Fruit fly (Drosophila melanogaster): ENCODE results near the gene Asciz.
A peak's percentile ranks its signal among the peaks of the same experiment; 100 is the strongest.

Asciz gene

DNA sequence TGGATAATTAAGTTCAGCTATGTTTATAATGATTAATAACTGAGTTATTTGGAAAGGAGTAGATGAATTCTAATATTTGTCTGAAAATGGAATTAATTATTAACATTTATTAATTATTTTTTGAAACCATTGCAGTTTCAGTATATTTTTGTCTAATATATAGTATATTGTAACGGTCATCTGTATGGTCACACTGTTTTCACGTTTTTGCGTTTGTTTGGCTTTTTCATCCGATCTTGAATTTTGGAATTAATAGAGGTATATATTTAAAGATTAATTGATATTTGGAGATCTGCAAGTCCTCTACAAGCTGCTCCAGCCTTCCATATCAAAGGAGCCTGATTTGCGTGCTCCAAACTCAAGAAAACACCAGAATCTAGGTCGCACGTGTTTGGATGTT lies 3.1 kb upstream of the Asciz start, which contains the start of the genes CG32278 and CG32281 (continued):
- TF ChIP-seq unpg (GFP tag; optimal IDR thresholded peaks at IDR 0.05) (no peak), Myb (GFP tag; optimal IDR thresholded peaks at IDR 0.05) (peak; percentile 7), ewg (GFP tag; optimal IDR thresholded peaks at IDR 0.05) (no peak), otp (GFP tag; IDR thresholded peaks at IDR 0.05) (no peak), D19B (GFP tag; optimal IDR thresholded peaks at IDR 0.05) (no peak), C15 (GFP tag; IDR thresholded peaks at IDR 0.05) (no peak), CG11560 (tag; IDR thresholded peaks at IDR 0.05) (no peak), MBD-R2 (GFP tag; IDR thresholded peaks at IDR 0.05) (peak; percentile 19; the same call in 1 of the 2 replicates), pzg (GFP tag; optimal IDR thresholded peaks at IDR 0.05) (peak; percentile 9), CG14710 (tag; optimal IDR thresholded peaks at IDR 0.05) (peak; percentile 18), CG2116 (GFP tag; optimal IDR thresholded peaks at IDR 0.05) (no peak), CG43689 (GFP tag; IDR thresholded peaks at IDR 0.05) (no peak), CG17361 (GFP tag; IDR thresholded peaks at IDR 0.05) (no peak), BEAF-32 (GFP tag; optimal IDR thresholded peaks at IDR 0.05) (peak; percentile 11), tx (GFP tag; optimal IDR thresholded peaks at IDR 0.05) (no peak), CG12391 (tag; optimal IDR thresholded peaks at IDR 0.05) (no peak), CG5953 (GFP tag; IDR thresholded peaks at IDR 0.05) (no peak)

DNA sequence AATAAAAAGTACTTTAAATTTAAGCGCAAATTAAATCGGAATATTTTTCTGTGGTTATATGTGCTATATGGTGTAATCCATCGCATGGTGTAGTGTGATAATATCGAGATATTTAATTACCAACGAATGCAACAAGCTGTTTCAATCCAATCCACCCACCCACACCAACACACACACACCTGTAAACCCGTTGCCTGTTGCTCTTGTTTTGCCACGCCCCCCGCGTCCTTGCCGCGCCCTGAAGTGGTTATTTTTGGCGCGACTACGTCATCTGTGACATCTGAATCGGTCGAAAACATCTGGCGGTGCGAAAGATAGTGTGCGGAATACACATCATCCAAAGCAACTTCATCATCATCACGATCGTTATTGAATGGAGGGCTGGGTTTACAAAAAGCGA lies 651 bp downstream of the Asciz start:
- TF ChIP-seq gem (tag; optimal IDR thresholded peaks at IDR 0.05) (no peak), CG15269 (tag; optimal IDR thresholded peaks at IDR 0.05) (no peak), CG1024 (GFP tag; IDR thresholded peaks at IDR 0.05) (no peak), Taf1 (GFP tag; IDR thresholded peaks at IDR 0.05) (no peak), ato (GFP tag; IDR thresholded peaks at IDR 0.05; ENCODE audit: partially characterized antibody) (no peak), Mes4 (GFP tag; optimal IDR thresholded peaks at IDR 0.05) (no peak), sob (GFP tag; IDR thresholded peaks at IDR 0.05) (no peak), bbx (GFP tag; IDR thresholded peaks at IDR 0.05; ENCODE audit: partially characterized antibody) (no peak), Pdp1 (GFP tag; optimal IDR thresholded peaks at IDR 0.05) (no peak), sisA (GFP tag; IDR thresholded peaks at IDR 0.05) (no peak), CG6272 (GFP tag; IDR thresholded peaks at IDR 0.05) (no peak), kni (GFP tag; optimal IDR thresholded peaks at IDR 0.05) (no peak), HmgD (GFP tag; optimal IDR thresholded peaks at IDR 0.05) (no peak), pb (GFP tag; optimal IDR thresholded peaks at IDR 0.05) (no peak), az2 (GFP tag; optimal IDR thresholded peaks at IDR 0.05) (no peak), cg (GFP tag; optimal IDR thresholded peaks at IDR 0.05) (peak; percentile 54), kah (GFP tag; optimal IDR thresholded peaks at IDR 0.05) (peak; percentile 61), mld (GFP tag; IDR thresholded peaks at IDR 0.05; ENCODE audit: partially characterized antibody) (no peak), Doc3 (GFP tag; IDR thresholded peaks at IDR 0.05; ENCODE audit: partially characterized antibody) (no peak), CG32767 (GFP tag; IDR thresholded peaks at IDR 0.05) (no peak), CG10209 (GFP tag; optimal IDR thresholded peaks at IDR 0.05) (no peak), bowl (GFP tag; IDR thresholded peaks at IDR 0.05) (no peak), CG1832 (GFP tag; optimal IDR thresholded peaks at IDR 0.05) (no peak), gcm (GFP tag; optimal IDR thresholded peaks at IDR 0.05) (no peak), CG2889 (GFP tag; IDR thresholded peaks at IDR 0.05) (no peak), CG9797 (GFP tag; optimal IDR thresholded peaks at IDR 0.05) (no peak), rib (GFP tag; IDR thresholded peaks at IDR 0.05) (0 out of 2 replicates have a peak, but pooled peaks have one; percentile 9), CG10274 (GFP tag; optimal IDR thresholded peaks at IDR 0.05) (no peak), CG34224 (GFP tag; IDR thresholded peaks at IDR 0.05; ENCODE audit: partially characterized antibody) (no peak), dan (GFP tag; IDR thresholded peaks at IDR 0.05) (no peak), CG34376 (GFP tag; optimal IDR thresholded peaks at IDR 0.05) (peak; percentile 26), CG5245 (GFP tag; optimal IDR thresholded peaks at IDR 0.05) (no peak), YL-1 (GFP tag; optimal IDR thresholded peaks at IDR 0.05) (no peak), dysf (GFP tag; IDR thresholded peaks at IDR 0.05) (no peak)
